Fruit fly (Drosophila melanogaster): ENCODE results near the gene ex.
A peak's percentile ranks its signal among the peaks of the same experiment; 100 is the strongest.

ex gene

DNA sequence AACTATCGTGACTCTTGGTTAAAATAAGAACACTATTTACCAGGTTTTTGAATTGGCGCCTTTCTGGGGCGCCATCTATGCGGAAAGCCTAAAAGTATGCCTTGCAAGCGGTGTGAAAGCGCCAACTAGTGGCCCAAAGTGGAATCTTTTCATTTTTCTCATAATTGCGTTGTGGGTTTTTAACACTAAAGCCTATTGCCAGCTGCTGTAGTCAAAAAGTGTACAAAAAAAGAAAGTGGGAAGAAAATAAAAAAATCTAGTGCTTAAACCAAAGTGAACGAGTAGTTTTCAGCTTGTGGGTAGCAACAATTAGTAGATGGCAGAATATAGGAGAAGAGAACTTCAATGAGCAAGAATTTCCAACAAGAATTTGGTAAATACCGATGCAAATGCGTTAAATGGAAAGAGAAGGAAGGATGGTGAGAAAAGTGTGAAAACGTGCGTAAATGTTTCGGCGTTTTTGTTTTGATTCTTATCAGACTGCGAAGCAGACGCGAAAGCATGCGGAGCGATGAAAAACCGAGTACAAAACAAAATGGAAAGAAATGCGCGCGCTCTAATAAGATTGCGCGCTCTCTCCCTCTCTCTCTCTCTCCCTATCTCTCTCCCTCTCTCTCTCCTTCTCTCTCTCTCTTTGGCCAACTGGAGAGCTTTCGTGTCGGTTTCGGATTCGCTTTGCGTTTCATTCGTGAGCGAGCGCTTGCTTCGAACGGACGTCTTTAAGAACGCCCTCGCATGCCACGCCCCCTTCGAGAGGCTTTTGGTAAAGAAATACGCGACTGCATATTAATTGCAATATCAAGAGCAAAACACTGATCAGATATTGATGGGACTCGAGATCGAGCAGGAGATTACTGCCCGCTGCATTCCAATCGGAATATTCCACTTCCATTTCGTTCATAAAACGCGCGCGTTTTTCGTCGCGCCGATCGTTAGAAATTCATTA, 59.4 kb downstream of the ex start (continued):
- peak; percentile 68 for TF ChIP-seq corto (GFP tag; optimal IDR thresholded peaks at IDR 0.05)
- TF ChIP-seq CG16815 (GFP tag; optimal IDR thresholded peaks at IDR 0.05): peak; percentile 58
- peak; percentile 38 for TF ChIP-seq CG13424 (tag; optimal IDR thresholded peaks at IDR 0.05)
- TF ChIP-seq emc (GFP tag; optimal IDR thresholded peaks at IDR 0.05): peak; percentile 64
- peak; percentile 83 for TF ChIP-seq CG5245 (GFP tag; optimal IDR thresholded peaks at IDR 0.05)
- TF ChIP-seq CG14050 (GFP tag; IDR thresholded peaks at IDR 0.05): no peak
- 0 out of 3 replicates have a peak, but pooled peaks have one; percentile 28 for TF ChIP-seq CG7963 (GFP tag; IDR thresholded peaks at IDR 0.05; ENCODE audit: partially characterized antibody)
- peak; percentile 60 for TF ChIP-seq eyg (GFP tag; optimal IDR thresholded peaks at IDR 0.05)
- TF ChIP-seq Side (GFP tag; optimal IDR thresholded peaks at IDR 0.05): peak; percentile 73
- TF ChIP-seq Hr51 (GFP tag; optimal IDR thresholded peaks at IDR 0.05): peak; percentile 5 to 81
- peak; percentile 80 for TF ChIP-seq CG12744 (GFP tag; optimal IDR thresholded peaks at IDR 0.05)
- TF ChIP-seq ken (GFP tag; IDR thresholded peaks at IDR 0.05): peak; percentile 77
- TF ChIP-seq CG7372 (GFP tag; IDR thresholded peaks at IDR 0.05): peak; percentile 62
- TF ChIP-seq scrt (GFP tag; optimal IDR thresholded peaks at IDR 0.05): peak; percentile 50
- TF ChIP-seq CG9215 (GFP tag; IDR thresholded peaks at IDR 0.05): peak; percentile 60; the same call in 1 of the 2 replicates
- TF ChIP-seq CG13775 (GFP tag; optimal IDR thresholded peaks at IDR 0.05): peak; percentile 47
- TF ChIP-seq CG8359 (GFP tag; optimal IDR thresholded peaks at IDR 0.05; ENCODE audit: borderline replicate concordance): peak; percentile 99
- no peak for TF ChIP-seq Hr78 (GFP tag; optimal IDR thresholded peaks at IDR 0.05)
- 0 out of 3 replicates have a peak, but pooled peaks have one; percentile 16 for TF ChIP-seq CG2889 (GFP tag; IDR thresholded peaks at IDR 0.05)
- peak; percentile 86 for TF ChIP-seq Hand (GFP tag; optimal IDR thresholded peaks at IDR 0.05)
- TF ChIP-seq BEAF-32 (GFP tag; optimal IDR thresholded peaks at IDR 0.05): peak; percentile 47
- TF ChIP-seq odd (GFP tag; optimal IDR thresholded peaks at IDR 0.05): peak; percentile 83
- peak; percentile 76 for TF ChIP-seq lilli (GFP tag; optimal IDR thresholded peaks at IDR 0.05)
- no peak for TF ChIP-seq Gsc (GFP tag; IDR thresholded peaks at IDR 0.05)
- TF ChIP-seq sob (GFP tag; IDR thresholded peaks at IDR 0.05): peak; percentile 80
- TF ChIP-seq CG10274 (GFP tag; optimal IDR thresholded peaks at IDR 0.05): no peak
- peak; percentile 64 for TF ChIP-seq CG13287 (GFP tag; IDR thresholded peaks at IDR 0.05; ENCODE audit: partially characterized antibody)
- TF ChIP-seq CG4404 (GFP tag; IDR thresholded peaks at IDR 0.05): peak; percentile 57
- peak; percentile 66 for TF ChIP-seq HmgZ (tag; optimal IDR thresholded peaks at IDR 0.05)
- TF ChIP-seq D19A (tag; optimal IDR thresholded peaks at IDR 0.05): peak; percentile 4
- TF ChIP-seq cad (GFP tag; optimal IDR thresholded peaks at IDR 0.05): no peak
- TF ChIP-seq CG11723 (GFP tag; optimal IDR thresholded peaks at IDR 0.05): peak; percentile 21
- TF ChIP-seq MESR4 (GFP tag; optimal IDR thresholded peaks at IDR 0.05): no peak
- peak; percentile 70 for TF ChIP-seq CG14667 (GFP tag; IDR thresholded peaks at IDR 0.05)
- TF ChIP-seq CG8944 (GFP tag; optimal IDR thresholded peaks at IDR 0.05): peak; percentile 86
- TF ChIP-seq fd102C (GFP tag; optimal IDR thresholded peaks at IDR 0.05): peak; percentile 36
- TF ChIP-seq mirr (GFP tag; optimal IDR thresholded peaks at IDR 0.05): peak; percentile 71
- TF ChIP-seq gcm2 (GFP tag; optimal IDR thresholded peaks at IDR 0.05): no peak
- peak; percentile 5 for TF ChIP-seq en (GFP tag; optimal IDR thresholded peaks at IDR 0.05)
- peak; percentile 73 for TF ChIP-seq ERR (GFP tag; optimal IDR thresholded peaks at IDR 0.05)
- TF ChIP-seq CG33557 (GFP tag; optimal IDR thresholded peaks at IDR 0.05): no peak
- peak; percentile 78 for TF ChIP-seq CG32772 (GFP tag; IDR thresholded peaks at IDR 0.05)
- peak; percentile 31 for TF ChIP-seq luna (GFP tag; optimal IDR thresholded peaks at IDR 0.05)
- peak; percentile 70 for TF ChIP-seq Ptx1 (GFP tag; IDR thresholded peaks at IDR 0.05)
- TF ChIP-seq CG1647 (GFP tag; optimal IDR thresholded peaks at IDR 0.05): peak; percentile 75
- no peak for TF ChIP-seq gt (GFP tag; IDR thresholded peaks at IDR 0.05)
- TF ChIP-seq CG7928 (GFP tag; optimal IDR thresholded peaks at IDR 0.05): peak; percentile 16
- TF ChIP-seq Dp (GFP tag; optimal IDR thresholded peaks at IDR 0.05): peak; percentile 100
